Fruit fly (Drosophila melanogaster) whole organism, embryonic: ENCODE data around the gene RpS28a.

Source experiments
- Abd-B ChIP-seq: fragments of 200-800 bp; sonication (Bioruptor generic); optimal IDR thresholded peaks from 2 replicates; lab custom pipeline; 2018; ENCODE audit warnings: missing biosample characterization, mild to moderate bottlenecking, missing genetic modification characterization, moderate library complexity
- Ada2b ChIP-seq: fragments of 200-800 bp; sonication (Bioruptor generic); IDR thresholded peaks from 2 replicates; pipeline ENCODE4 v1.3.6; 2022; ENCODE audit warnings: missing biosample characterization, missing genetic modification characterization
- Adf1 ChIP-seq: fragments of 200-800 bp; sonication (Bioruptor generic); IDR thresholded peaks from 2 replicates; pipeline ENCODE4 v1.3.6; 2022; ENCODE audit warnings: missing biosample characterization, missing genetic modification characterization
- BEAF-32 ChIP-seq: fragments of 200-800 bp; sonication (Bioruptor generic); optimal IDR thresholded peaks from 3 replicates; lab custom pipeline; 2017; ENCODE audit warnings: missing biosample characterization, missing genetic modification characterization, mild to moderate bottlenecking, moderate library complexity, missing genetic modification reagents
- CG10267 ChIP-seq: fragments of 200-800 bp; sonication (Bioruptor generic); optimal IDR thresholded peaks from 2 replicates; lab custom pipeline; 2018; ENCODE audit warnings: missing biosample characterization, mild to moderate bottlenecking, missing genetic modification characterization, moderate library complexity
- CG11723 ChIP-seq: fragments of 200-800 bp; sonication (Bioruptor generic); optimal IDR thresholded peaks from 2 replicates; lab custom pipeline; 2017; ENCODE audit warnings: missing biosample characterization, mild to moderate bottlenecking, missing genetic modification characterization
- CG12942 ChIP-seq: fragments of 200-800 bp; sonication (Bioruptor generic); optimal IDR thresholded peaks from 3 replicates; lab custom pipeline; 2016; ENCODE audit warnings: missing biosample characterization, missing genetic modification characterization
- CG13123 ChIP-seq: fragments of 200-800 bp; sonication (Bioruptor generic); optimal IDR thresholded peaks from 2 replicates; lab custom pipeline; 2016; ENCODE audit warnings: missing biosample characterization, missing genetic modification characterization
- CG14965 ChIP-seq: fragments of 200-800 bp; sonication (Bioruptor generic); optimal IDR thresholded peaks from 2 replicates; lab custom pipeline; 2016; ENCODE audit warnings: missing biosample characterization, missing genetic modification characterization, borderline replicate concordance
- CG15514 ChIP-seq: fragments of 200-800 bp; sonication (Bioruptor generic); optimal IDR thresholded peaks from 3 replicates; lab custom pipeline; 2017; ENCODE audit warnings: missing biosample characterization, missing genetic modification characterization, mild to moderate bottlenecking, moderate library complexity, missing genetic modification reagents
- CG1602 ChIP-seq: fragments of 200-800 bp; sonication (Bioruptor generic); optimal IDR thresholded peaks from 3 replicates; lab custom pipeline; 2016; ENCODE audit warnings: missing biosample characterization, missing genetic modification characterization
- CG31365 ChIP-seq: fragments of 200-800 bp; sonication (Bioruptor generic); optimal IDR thresholded peaks from 2 replicates; lab custom pipeline; 2018; ENCODE audit warnings: missing biosample characterization, mild to moderate bottlenecking, missing genetic modification characterization
- CG32767 ChIP-seq: fragments of 200-800 bp; sonication (Bioruptor generic); IDR thresholded peaks from 2 replicates; pipeline ENCODE4 v1.3.6; 2022; ENCODE audit warnings: missing biosample characterization, missing genetic modification characterization
- CG42726 ChIP-seq: fragments of 200-800 bp; sonication (Bioruptor generic); IDR thresholded peaks from 2 replicates; pipeline ENCODE4 v1.3.6; 2022; ENCODE audit warnings: missing biosample characterization, missing genetic modification characterization; ENCODE audit not compliant: partially characterized antibody
- CG6654 ChIP-seq: fragments of 200-800 bp; sonication (Bioruptor generic); optimal IDR thresholded peaks from 2 replicates; lab custom pipeline; 2017; ENCODE audit warnings: missing biosample characterization, mild to moderate bottlenecking, missing genetic modification characterization
- CG6689 ChIP-seq: fragments of 200-800 bp; sonication (Bioruptor generic); IDR thresholded peaks from 2 replicates; pipeline ENCODE4 v1.3.6; 2022; ENCODE audit warnings: missing biosample characterization, missing genetic modification characterization
- CG7745 ChIP-seq: fragments of 200-800 bp; sonication (Bioruptor generic); optimal IDR thresholded peaks from 2 replicates; lab custom pipeline; 2018; ENCODE audit warnings: missing biosample characterization, mild to moderate bottlenecking, missing genetic modification characterization, moderate library complexity
- CG7928 ChIP-seq: fragments of 200-800 bp; sonication (Bioruptor generic); optimal IDR thresholded peaks from 2 replicates; lab custom pipeline; 2017; ENCODE audit warnings: missing biosample characterization, mild to moderate bottlenecking, missing genetic modification characterization
- CG9932 ChIP-seq: fragments of 200-800 bp; sonication (Bioruptor generic); IDR thresholded peaks from 2 replicates; pipeline ENCODE4 v1.3.6; 2022; ENCODE audit warnings: missing biosample characterization, missing genetic modification characterization
- Dll ChIP-seq: fragments of 200-800 bp; sonication (Bioruptor generic); IDR thresholded peaks from 4 replicates; pipeline ENCODE4 v1.3.6; 2022; ENCODE audit warnings: missing biosample characterization, missing genetic modification characterization; ENCODE audit not compliant: partially characterized antibody
- Dref ChIP-seq: fragments of 200-800 bp; sonication (Bioruptor generic); IDR thresholded peaks from 2 replicates; pipeline ENCODE4 v1.3.6; 2022; ENCODE audit warnings: missing biosample characterization, missing genetic modification characterization
- ERR ChIP-seq: fragments of 200-800 bp; sonication (Bioruptor generic); optimal IDR thresholded peaks from 2 replicates; lab custom pipeline; 2016; ENCODE audit warnings: missing biosample characterization, missing genetic modification characterization
- Elba2 ChIP-seq: fragments of 200-800 bp; sonication (Bioruptor generic); optimal IDR thresholded peaks from 3 replicates; lab custom pipeline; 2016; ENCODE audit warnings: missing biosample characterization, missing genetic modification characterization
- HLH4C ChIP-seq: fragments of 200-800 bp; sonication (Bioruptor generic); IDR thresholded peaks from 3 replicates; pipeline ENCODE4 v1.3.6; 2022; ENCODE audit warnings: missing biosample characterization, missing genetic modification characterization; ENCODE audit not compliant: partially characterized antibody
- MBD-R2 ChIP-seq: fragments of 200-800 bp; sonication (Bioruptor generic); IDR thresholded peaks from 2 replicates; pipeline ENCODE4 v1.3.6; 2022; ENCODE audit warnings: missing biosample characterization, missing genetic modification characterization
- MESR4 ChIP-seq: fragments of 200-800 bp; sonication (Bioruptor generic); optimal IDR thresholded peaks from 2 replicates; lab custom pipeline; 2018; ENCODE audit warnings: missing biosample characterization, mild to moderate bottlenecking, missing genetic modification characterization, moderate library complexity
- NC2α ChIP-seq: fragments of 200-800 bp; sonication (Bioruptor generic); optimal IDR thresholded peaks from 2 replicates; lab custom pipeline; 2016; ENCODE audit warnings: missing biosample characterization, missing genetic modification characterization
- NC2β ChIP-seq: fragments of 200-800 bp; sonication (Bioruptor generic); optimal IDR thresholded peaks from 2 replicates; lab custom pipeline; 2016; ENCODE audit warnings: missing biosample characterization, missing genetic modification characterization
- NK7.1 ChIP-seq: fragments of 200-800 bp; sonication (Bioruptor generic); optimal IDR thresholded peaks from 3 replicates; lab custom pipeline; 2016; ENCODE audit warnings: missing biosample characterization, missing genetic modification characterization
- NfI ChIP-seq: fragments of 200-800 bp; sonication (Bioruptor generic); optimal IDR thresholded peaks from 3 replicates; lab custom pipeline; 2018; ENCODE audit warnings: missing biosample characterization, mild to moderate bottlenecking, missing genetic modification characterization, moderate library complexity
- PHDP ChIP-seq: fragments of 200-800 bp; sonication (Bioruptor generic); optimal IDR thresholded peaks from 3 replicates; lab custom pipeline; 2018; ENCODE audit warnings: missing biosample characterization, mild to moderate bottlenecking, missing genetic modification characterization, moderate library complexity
- Ravus ChIP-seq: fragments of 200-800 bp; sonication (Bioruptor generic); IDR thresholded peaks from 2 replicates; pipeline ENCODE4 v1.3.6; 2022; ENCODE audit warnings: missing biosample characterization, missing genetic modification characterization
- Rx ChIP-seq: fragments of 200-800 bp; sonication (Bioruptor generic); IDR thresholded peaks from 2 replicates; pipeline ENCODE4 v1.3.6; 2022; ENCODE audit warnings: missing biosample characterization, missing genetic modification characterization
- Sry-δ ChIP-seq: fragments of 200-800 bp; sonication (Bioruptor generic); optimal IDR thresholded peaks from 2 replicates; lab custom pipeline; 2016; ENCODE audit warnings: missing biosample characterization, missing genetic modification characterization
- Xrp1 ChIP-seq: fragments of 200-800 bp; sonication (Bioruptor generic); IDR thresholded peaks from 2 replicates; pipeline ENCODE4 v1.3.6; 2022; ENCODE audit warnings: missing biosample characterization, missing genetic modification characterization
- al ChIP-seq: fragments of 200-800 bp; sonication (Bioruptor generic); IDR thresholded peaks from 2 replicates; pipeline ENCODE4 v1.3.6; 2022; ENCODE audit warnings: missing biosample characterization, missing genetic modification characterization
- amos ChIP-seq: fragments of 200-800 bp; sonication (Bioruptor generic); IDR thresholded peaks from 2 replicates; pipeline ENCODE4 v1.3.6; 2022; ENCODE audit warnings: missing biosample characterization, missing genetic modification characterization; ENCODE audit not compliant: partially characterized antibody
- danr ChIP-seq: fragments of 200-800 bp; sonication (Bioruptor generic); IDR thresholded peaks from 2 replicates; pipeline ENCODE4 v1.3.6; 2022; ENCODE audit warnings: missing biosample characterization, missing genetic modification characterization
- gfzf ChIP-seq: fragments of 200-800 bp; sonication (Bioruptor generic); optimal IDR thresholded peaks from 2 replicates; lab custom pipeline; 2016; ENCODE audit warnings: missing biosample characterization, mild to moderate bottlenecking, missing genetic modification characterization, moderate library complexity
- kni ChIP-seq: fragments of 200-800 bp; sonication (Bioruptor generic); optimal IDR thresholded peaks from 3 replicates; lab custom pipeline; 2017; ENCODE audit warnings: mild to moderate bottlenecking, missing biosample characterization, missing genetic modification reagents, missing genetic modification characterization
- knrl ChIP-seq: fragments of 200-800 bp; sonication (Bioruptor generic); IDR thresholded peaks from 3 replicates; pipeline ENCODE4 v1.3.6; 2022; ENCODE audit warnings: missing biosample characterization, missing genetic modification characterization; ENCODE audit not compliant: partially characterized antibody
- odd ChIP-seq: fragments of 200-800 bp; sonication (Bioruptor generic); optimal IDR thresholded peaks from 2 replicates; lab custom pipeline; 2017; ENCODE audit warnings: missing biosample characterization, mild to moderate bottlenecking, missing genetic modification characterization
- otp ChIP-seq: fragments of 200-800 bp; sonication (Bioruptor generic); IDR thresholded peaks from 3 replicates; pipeline ENCODE4, ENCODE4 v1.3.6; 2022; ENCODE audit warnings: missing biosample characterization, missing genetic modification characterization
- phol ChIP-seq: fragments of 200-800 bp; sonication (Bioruptor generic); optimal IDR thresholded peaks from 3 replicates; lab custom pipeline; 2018; ENCODE audit warnings: missing biosample characterization, mild to moderate bottlenecking, missing genetic modification characterization, moderate library complexity
- pros ChIP-seq: fragments of 200-800 bp; sonication (Bioruptor generic); optimal IDR thresholded peaks from 3 replicates; lab custom pipeline; 2019; ENCODE audit warnings: missing biosample characterization, mild to moderate bottlenecking, missing genetic modification characterization, moderate library complexity
- ro ChIP-seq: fragments of 200-800 bp; sonication (Bioruptor generic); IDR thresholded peaks from 2 replicates; pipeline ENCODE4 v1.3.6; 2022; ENCODE audit warnings: missing biosample characterization, missing genetic modification characterization
- sc ChIP-seq, 3 experiments: fragments of >200 bp in 2 of 3; fragments of 200-800 bp in 1 of 3; sonication (Bioruptor generic) in 1 of 3; optimal IDR thresholded peaks; 2 replicates in 2 of 3; 3 replicates in 1 of 3; lab custom pipeline; 2017; ENCODE audit warnings: mild to moderate bottlenecking in 1 of 3, missing biosample characterization in 1 of 3, missing genetic modification characterization in 1 of 3, missing genetic modification reagents in 1 of 3
- sens-2 ChIP-seq: fragments of 200-800 bp; sonication (Bioruptor generic); IDR thresholded peaks from 2 replicates; pipeline ENCODE4 v1.3.6; 2022; ENCODE audit warnings: missing biosample characterization, missing genetic modification characterization
- wdn ChIP-seq: fragments of 200-800 bp; sonication (Bioruptor generic); IDR thresholded peaks from 2 replicates; pipeline ENCODE4 v1.3.6; 2022; ENCODE audit warnings: missing biosample characterization, missing genetic modification characterization
- zen ChIP-seq: fragments of 200-800 bp; sonication (Bioruptor generic); optimal IDR thresholded peaks from 3 replicates; lab custom pipeline; 2018; ENCODE audit warnings: missing biosample characterization, mild to moderate bottlenecking, missing genetic modification characterization, moderate library complexity

Gene RpS28a

DNA sequence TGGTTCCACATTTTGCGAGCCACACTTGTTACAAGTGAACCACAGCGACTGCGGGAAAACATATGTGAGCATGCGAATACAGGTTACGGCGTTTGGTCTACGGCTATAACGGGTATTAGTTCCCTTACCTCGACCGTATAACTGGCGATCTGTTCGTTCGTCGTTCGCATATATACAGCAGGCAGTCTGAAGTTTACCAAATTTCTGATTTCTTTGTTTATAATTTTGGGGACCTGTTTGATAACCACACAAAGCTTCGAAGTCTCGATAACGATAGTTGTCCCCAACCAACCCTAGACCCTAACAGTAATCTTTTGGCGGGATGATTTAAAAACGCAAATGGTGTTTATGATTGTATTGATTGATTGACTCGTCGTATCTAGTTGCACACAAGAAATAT is 29.3 kb downstream of the RpS28a start, which contains the start of gene Acph-1 (continued):
- TF ChIP-seq sc (optimal IDR thresholded peaks at IDR 0.05; lab: Kevin White, UChicago) (no peak), sc (GFP tag; optimal IDR thresholded peaks at IDR 0.05; lab: Kevin White, UChicago) (no peak), NfI (no peak), PHDP (tag; lab: Kevin White, UChicago) (no peak), MESR4 (GFP tag; lab: Kevin White, UChicago) (peak; percentile 62), Dref (peak; percentile 69), Ravus (GFP tag; lab: Robert Waterston, UW) (no peak), CG6654 (GFP tag; lab: Kevin White, UChicago) (no peak), ERR (GFP tag; lab: Kevin White, UChicago) (no peak), otp (GFP tag; lab: Robert Waterston, UW) (no peak), CG6689 (GFP tag; lab: Robert Waterston, UW) (no peak), MBD-R2 (GFP tag; lab: Robert Waterston, UW) (peak; percentile 41), danr (no peak), CG10267 (tag; lab: Kevin White, UChicago) (no peak), Abd-B (GFP tag; lab: Kevin White, UChicago) (no peak), CG15514 (peak; percentile 86), Xrp1 (no peak), CG13123 (GFP tag; lab: Kevin White, UChicago) (no peak), sens-2 (GFP tag; lab: Robert Waterston, UW) (no peak), zen (tag; lab: Kevin White, UChicago) (no peak), CG42726 (GFP tag; lab: Robert Waterston, UW) (no peak), NK7.1 (no peak), al (GFP tag; lab: Robert Waterston, UW) (no peak), CG11723 (GFP tag; lab: Kevin White, UChicago) (no peak), Dll (GFP tag; lab: Robert Waterston, UW) (0 out of 4 replicates have a peak, but pooled peaks have one; percentile 32), CG12942 (no peak), CG14965 (GFP tag; lab: Kevin White, UChicago) (no peak), NC2β (GFP tag; lab: Kevin White, UChicago) (no peak), NC2α (no peak), phol (tag; lab: Kevin White, UChicago) (no peak), CG7928 (GFP tag; lab: Kevin White, UChicago) (no peak), ro (GFP tag; lab: Robert Waterston, UW) (no peak), CG1602 (GFP tag; lab: Kevin White, UChicago) (no peak), pros (no peak), BEAF-32 (GFP tag; lab: Kevin White, UChicago) (peak; percentile 17), Elba2 (GFP tag; lab: Kevin White, UChicago) (no peak), Sry-δ (peak; percentile 46), amos (GFP tag; lab: Robert Waterston, UW) (no peak; the same call in 1 of the 2 replicates), CG31365 (tag; lab: Kevin White, UChicago) (no peak), gfzf (peak; percentile 4), HLH4C (GFP tag; lab: Robert Waterston, UW) (peak; percentile 45; the same call in 1 of the 3 replicates), wdn (GFP tag; lab: Robert Waterston, UW) (no peak), odd (GFP tag; lab: Kevin White, UChicago) (no peak), Rx (GFP tag; lab: Robert Waterston, UW) (no peak), Adf1 (GFP tag; lab: Robert Waterston, UW) (no peak), CG7745 (no peak), knrl (GFP tag; lab: Robert Waterston, UW) (no peak), kni (GFP tag; lab: Kevin White, UChicago) (no peak), CG32767 (GFP tag; lab: Robert Waterston, UW) (no peak), CG9932 (GFP tag; lab: Robert Waterston, UW) (no peak), Ada2b (GFP tag; lab: Robert Waterston, UW) (no peak)
